Fruit fly (Drosophila melanogaster): ENCODE measurements around the gene Top2.
A peak's percentile ranks its signal among the peaks of the same experiment; 100 is the strongest.

DNA sequence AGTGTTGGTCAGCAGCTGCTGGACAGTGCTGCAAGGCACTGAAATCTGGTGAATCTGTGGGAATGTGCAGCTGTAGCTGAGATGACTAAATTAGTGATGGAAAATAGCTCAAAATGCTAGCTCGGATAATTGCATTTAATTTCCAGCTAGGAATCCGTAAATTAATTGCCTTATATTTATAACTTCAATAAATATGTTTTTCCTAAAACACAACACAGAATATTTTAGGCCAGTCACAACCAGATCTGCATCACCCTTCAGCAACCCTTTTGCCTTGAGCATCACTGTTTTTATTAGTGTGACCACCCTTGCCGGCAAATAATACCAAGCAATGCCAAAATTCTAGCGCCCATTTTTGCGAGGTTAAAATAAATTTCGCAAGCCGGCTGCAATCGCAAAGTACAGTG is 8.6 kb downstream of the Top2 start, which contains the start of gene Hs2st:
- TF ChIP-seq tin (GFP tag; optimal IDR thresholded peaks at IDR 0.05): peak; percentile 95
- peak; percentile 91 for TF ChIP-seq CG8765 (GFP tag; IDR thresholded peaks at IDR 0.05)
- peak; percentile 97 for TF ChIP-seq Dip3 (GFP tag; optimal IDR thresholded peaks at IDR 0.05)
- TF ChIP-seq pita (GFP tag; optimal IDR thresholded peaks at IDR 0.05): no peak
- peak; percentile 87 to 97 for TF ChIP-seq Hr51 (GFP tag; optimal IDR thresholded peaks at IDR 0.05)
- TF ChIP-seq Dll (GFP tag; IDR thresholded peaks at IDR 0.05; ENCODE audit: partially characterized antibody): peak; percentile 47; the same call in 2 of the 4 replicates
- peak; percentile 96 for TF ChIP-seq lmd (GFP tag; IDR thresholded peaks at IDR 0.05)
- peak; percentile 90 for TF ChIP-seq CG2678 (tag; optimal IDR thresholded peaks at IDR 0.05)

All from whole organism, embryonic.